Fruit fly (Drosophila melanogaster): ENCODE measurements around the gene HINT1.

Gene HINT1

DNA sequence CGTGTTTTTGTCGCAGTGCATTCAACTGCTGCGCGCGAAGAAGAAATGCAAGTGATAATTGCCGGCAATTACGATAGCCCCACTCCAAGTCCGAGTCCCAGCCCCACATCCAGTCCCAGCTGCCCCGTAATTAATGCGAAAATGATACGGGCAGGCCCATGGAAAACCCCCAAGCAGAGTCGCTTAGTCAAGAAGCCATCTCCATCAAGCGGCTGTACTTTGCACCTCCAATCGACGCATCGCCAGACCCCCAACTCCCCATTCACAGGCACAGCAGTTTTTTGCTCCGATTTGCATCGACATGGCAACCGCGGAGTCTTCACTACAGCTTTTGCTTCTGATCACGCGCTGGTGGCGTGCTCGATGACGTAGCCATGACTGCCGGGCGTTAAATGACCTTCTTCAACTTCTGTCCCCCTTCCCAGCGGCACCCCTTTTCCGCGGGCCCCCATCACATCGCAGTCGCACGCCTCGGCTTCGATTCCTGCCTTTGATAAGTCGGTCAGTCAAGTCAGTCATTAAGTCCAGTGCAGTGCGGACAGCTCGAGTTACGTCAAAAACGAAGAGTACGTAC lies 36.3 kb downstream of the HINT1 start:
- TF ChIP-seq Rel (GFP tag; optimal IDR thresholded peaks at IDR 0.05) (no peak), Rel (tag; optimal IDR thresholded peaks at IDR 0.05) (peak; percentile 86), GATAd (GFP tag; optimal IDR thresholded peaks at IDR 0.05) (no peak), Hnf4 (GFP tag; optimal IDR thresholded peaks at IDR 0.05) (peak; percentile 77), CG32264 (GFP tag; optimal IDR thresholded peaks at IDR 0.05) (no peak), rgr (GFP tag; optimal IDR thresholded peaks at IDR 0.05) (no peak)

dm6 chr2L:2807597-2807996 lies 37.7 kb downstream of the HINT1 start:
- TF ChIP-seq sv (GFP tag; optimal IDR thresholded peaks at IDR 0.05): no peak
- no peak for TF ChIP-seq foxo (GFP tag; optimal IDR thresholded peaks at IDR 0.05)
- TF ChIP-seq jim (GFP tag; optimal IDR thresholded peaks at IDR 0.05): no peak
- no peak for TF ChIP-seq OdsH (GFP tag; optimal IDR thresholded peaks at IDR 0.05)
- no peak for TF ChIP-seq sage (GFP tag; optimal IDR thresholded peaks at IDR 0.05)

- TF ChIP-seq Vsx2 (GFP tag; optimal IDR thresholded peaks at IDR 0.05; ENCODE audit: partially characterized antibody): no peak
- TF ChIP-seq tai (GFP tag; optimal IDR thresholded peaks at IDR 0.05): no peak
- peak; percentile 12 for TF ChIP-seq Sp1 (GFP tag; optimal IDR thresholded peaks at IDR 0.05)
- peak; percentile 1 for TF ChIP-seq br (GFP tag; optimal IDR thresholded peaks at IDR 0.05)
- no peak for TF ChIP-seq psq (GFP tag; optimal IDR thresholded peaks at IDR 0.05)
- TF ChIP-seq CrebA (GFP tag; optimal IDR thresholded peaks at IDR 0.05; ENCODE audit: borderline replicate concordance): peak; percentile 3
- no peak for TF ChIP-seq Jra (GFP tag; optimal IDR thresholded peaks at IDR 0.05)
Measured at dm6 chr2L:2808038-2808699, 38.2 kb downstream of the HINT1 start.

- TF ChIP-seq rgr (GFP tag; optimal IDR thresholded peaks at IDR 0.05) (no peak), CrebA (GFP tag; optimal IDR thresholded peaks at IDR 0.05; ENCODE audit: borderline replicate concordance) (peak; percentile 13), Hr78 (GFP tag; optimal IDR thresholded peaks at IDR 0.05) (no peak), foxo (GFP tag; optimal IDR thresholded peaks at IDR 0.05) (no peak), dmrt93B (GFP tag; optimal IDR thresholded peaks at IDR 0.05) (no peak), Dfd (GFP tag; optimal IDR thresholded peaks at IDR 0.05) (no peak), psq (GFP tag; optimal IDR thresholded peaks at IDR 0.05) (no peak), Mio (GFP tag; optimal IDR thresholded peaks at IDR 0.05) (no peak), Jra (GFP tag; optimal IDR thresholded peaks at IDR 0.05) (no peak), br (GFP tag; optimal IDR thresholded peaks at IDR 0.05) (no peak), N (GFP tag; optimal IDR thresholded peaks at IDR 0.05) (no peak), sage (GFP tag; optimal IDR thresholded peaks at IDR 0.05) (no peak), Rel (GFP tag; optimal IDR thresholded peaks at IDR 0.05) (no peak), Rel (tag; optimal IDR thresholded peaks at IDR 0.05) (peak; percentile 77), pan (optimal IDR thresholded peaks at IDR 0.05) (no peak), CG32264 (GFP tag; optimal IDR thresholded peaks at IDR 0.05) (no peak)
Measured at dm6 chr2L:2810831-2811230, 40.9 kb downstream of the HINT1 start.

DNA sequence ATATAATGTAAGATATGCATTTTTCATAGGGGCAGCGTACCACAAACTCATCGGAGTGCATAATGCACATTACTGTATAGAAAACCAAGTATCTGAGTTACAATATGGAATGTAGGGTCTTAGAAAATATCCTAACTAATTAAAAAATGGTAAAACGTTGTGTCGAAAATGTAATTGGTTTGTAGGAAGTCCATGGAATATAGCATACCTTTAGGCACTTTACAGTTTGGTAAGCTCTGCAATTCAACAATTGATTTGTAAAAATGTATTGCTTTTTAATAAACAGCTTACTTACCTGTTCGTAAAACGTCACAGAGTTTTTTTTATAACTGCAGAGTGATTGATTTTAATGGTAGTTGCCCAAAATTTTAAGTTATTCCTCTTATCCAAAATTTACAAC lies 42.2 kb downstream of the HINT1 start, which contains the start of gene CG2964:
Gene CG2964, plus strand, starts transcription at position 301 of the 400 bp plus-strand sequence.
- TF ChIP-seq ey (GFP tag; optimal IDR thresholded peaks at IDR 0.05) (no peak), Myc (optimal IDR thresholded peaks at IDR 0.05) (peak; percentile 62)

DNA sequence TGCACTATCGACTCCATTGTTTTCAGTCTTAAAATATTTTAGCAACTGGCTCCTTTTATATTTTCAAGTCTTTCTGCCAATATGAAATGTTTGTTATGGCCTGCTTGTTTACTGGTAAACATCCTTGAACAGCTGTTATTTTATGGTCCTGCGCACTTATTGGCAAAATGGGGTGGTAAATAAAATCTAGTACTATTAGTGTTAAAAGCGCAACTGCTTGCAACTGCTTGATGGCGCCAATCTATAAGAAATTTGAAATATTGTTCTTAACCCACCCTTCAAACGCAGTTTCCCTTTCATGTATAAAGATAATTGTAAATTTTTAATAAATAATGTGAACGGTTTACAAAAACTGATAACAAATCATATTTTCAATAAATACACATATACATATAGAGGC lies 45.7 kb downstream of the HINT1 start, which contains the start of gene G6P:
Gene G6P, minus strand, starts transcription at position 88 of the 400 bp plus-strand sequence.
- no peak for TF ChIP-seq jim (GFP tag; optimal IDR thresholded peaks at IDR 0.05)
- TF ChIP-seq CrebA (GFP tag; optimal IDR thresholded peaks at IDR 0.05; ENCODE audit: borderline replicate concordance): no peak
- no peak for TF ChIP-seq rgr (GFP tag; optimal IDR thresholded peaks at IDR 0.05)
- no peak for TF ChIP-seq pan (optimal IDR thresholded peaks at IDR 0.05)
- no peak for TF ChIP-seq HLH106 (tag; optimal IDR thresholded peaks at IDR 0.05)
- TF ChIP-seq OdsH (GFP tag; optimal IDR thresholded peaks at IDR 0.05): no peak
- no peak for TF ChIP-seq Hnf4 (GFP tag; optimal IDR thresholded peaks at IDR 0.05)
- no peak for TF ChIP-seq dmrt93B (GFP tag; optimal IDR thresholded peaks at IDR 0.05)
- TF ChIP-seq fru (GFP tag; optimal IDR thresholded peaks at IDR 0.05): no peak
- no peak for TF ChIP-seq CG9705 (GFP tag; optimal IDR thresholded peaks at IDR 0.05)
- no peak for TF ChIP-seq usp (GFP tag; optimal IDR thresholded peaks at IDR 0.05)
- TF ChIP-seq tai (GFP tag; optimal IDR thresholded peaks at IDR 0.05): no peak
- no peak for TF ChIP-seq dl (GFP tag; optimal IDR thresholded peaks at IDR 0.05; ENCODE audit: insufficient read depth in 1 of 2, partially characterized antibody in 2 of 2)
- no peak for TF ChIP-seq Vsx2 (GFP tag; optimal IDR thresholded peaks at IDR 0.05; ENCODE audit: partially characterized antibody)
- no peak for TF ChIP-seq Mio (GFP tag; optimal IDR thresholded peaks at IDR 0.05)

Measured in whole organism, wandering third instar larva.